Worm (Caenorhabditis elegans) whole organism, mixed stage, embryonic: ENCODE measurements around the gene npr-13.

Source experiments
- M03D4.4 ChIP-seq: sonication (generic microtip); optimal IDR thresholded peaks from 2 replicates; lab custom pipeline; 2017; ENCODE audit warnings: mild to moderate bottlenecking, missing genetic modification characterization, missing compliant biosample characterization
- bed-3 ChIP-seq: fragments of 200-800 bp; sonication (Bioruptor generic); optimal IDR thresholded peaks from 3 replicates; lab custom pipeline; 2018; ENCODE audit warnings: mild to moderate bottlenecking, missing genetic modification characterization, moderate library complexity, missing compliant biosample characterization
- blmp-1 ChIP-seq: fragments of 150-350 bp; optimal IDR thresholded peaks from 2 replicates; lab custom pipeline; 2014; ENCODE audit warnings: missing biosample characterization, missing genetic modification characterization
- ceh-39 ChIP-seq: fragments of 150-350 bp; optimal IDR thresholded peaks from 2 replicates; lab custom pipeline; 2014; ENCODE audit warnings: missing biosample characterization, missing genetic modification characterization
- ceh-43 ChIP-seq: fragments of 200-800 bp; sonication (Bioruptor generic); optimal IDR thresholded peaks from 2 replicates; lab custom pipeline; 2018; ENCODE audit warnings: mild to moderate bottlenecking, missing genetic modification characterization, moderate library complexity, missing compliant biosample characterization
- ceh-83 ChIP-seq: fragments of 200-800 bp; sonication (Bioruptor generic); optimal IDR thresholded peaks from 2 replicates; lab custom pipeline; 2018; ENCODE audit warnings: mild to moderate bottlenecking, missing genetic modification characterization, missing compliant biosample characterization
- ces-1 ChIP-seq: fragments of 150-350 bp; optimal IDR thresholded peaks from 2 replicates; lab custom pipeline; 2014; ENCODE audit warnings: missing biosample characterization, missing genetic modification reagents, missing genetic modification characterization
- cnd-1 ChIP-seq: fragments of 200-800 bp; sonication (Bioruptor generic); optimal IDR thresholded peaks from 2 replicates; lab custom pipeline; 2018; ENCODE audit warnings: mild to moderate bottlenecking, missing genetic modification characterization, missing compliant biosample characterization
- drap-1 ChIP-seq: fragments of 200-800 bp; sonication (Bioruptor generic); optimal IDR thresholded peaks from 3 replicates; lab custom pipeline; 2018; ENCODE audit warnings: mild to moderate bottlenecking, missing genetic modification characterization, missing compliant biosample characterization
- elt-1 ChIP-seq: sonication (generic microtip); optimal IDR thresholded peaks from 2 replicates; lab custom pipeline; 2017; ENCODE audit warnings: missing genetic modification characterization, mild to moderate bottlenecking, missing compliant biosample characterization, antibody characterized with exemption, moderate library complexity, borderline replicate concordance; ENCODE audit not compliant: insufficient read depth
- elt-3 ChIP-seq: fragments of 150-350 bp; optimal IDR thresholded peaks from 2 replicates; lab custom pipeline; 2014; ENCODE audit warnings: missing biosample characterization, missing genetic modification characterization
- flh-1 ChIP-seq: fragments of 200-800 bp; sonication (Bioruptor generic); optimal IDR thresholded peaks from 2 replicates; lab custom pipeline; 2018; ENCODE audit warnings: mild to moderate bottlenecking, missing genetic modification characterization, moderate library complexity, missing compliant biosample characterization
- ham-2 ChIP-seq: fragments of 200-800 bp; sonication (Bioruptor generic); optimal IDR thresholded peaks from 2 replicates; lab custom pipeline; 2018; ENCODE audit warnings: mild to moderate bottlenecking, missing genetic modification characterization, missing compliant biosample characterization
- hlh-1 ChIP-seq: fragments of 150-350 bp; optimal IDR thresholded peaks from 2 replicates; lab custom pipeline; 2014; ENCODE audit warnings: missing biosample characterization, missing genetic modification reagents, missing genetic modification characterization
- lin-13 ChIP-seq: fragments of 150-350 bp; optimal IDR thresholded peaks from 2 replicates; lab custom pipeline; 2014; ENCODE audit warnings: missing biosample characterization, missing genetic modification characterization
- lin-32 ChIP-seq: fragments of 200-800 bp; sonication (Bioruptor generic); optimal IDR thresholded peaks from 2 replicates; lab custom pipeline; 2018; ENCODE audit warnings: mild to moderate bottlenecking, missing genetic modification characterization, missing compliant biosample characterization
- lsy-2 ChIP-seq: fragments of 150-350 bp; optimal IDR thresholded peaks from 2 replicates; lab custom pipeline; 2014; ENCODE audit warnings: missing biosample characterization, missing genetic modification characterization
- mab-5 ChIP-seq: fragments of 150-350 bp; optimal IDR thresholded peaks from 2 replicates; lab custom pipeline; 2014; ENCODE audit warnings: missing biosample characterization, missing genetic modification characterization
- mls-2 ChIP-seq: sonication (generic microtip); optimal IDR thresholded peaks from 2 replicates; lab custom pipeline; 2016; ENCODE audit warnings: mild to moderate bottlenecking, missing genetic modification characterization, moderate library complexity, missing compliant biosample characterization
- nhr-2 ChIP-seq: fragments of 150-350 bp; optimal IDR thresholded peaks from 2 replicates; lab custom pipeline; 2014; ENCODE audit warnings: missing biosample characterization, missing genetic modification characterization
- nhr-237 ChIP-seq: fragments of 150-350 bp; optimal IDR thresholded peaks from 2 replicates; lab custom pipeline; 2014; ENCODE audit warnings: missing biosample characterization, missing genetic modification characterization
- nhr-28 ChIP-seq: fragments of 150-350 bp; optimal IDR thresholded peaks from 2 replicates; lab custom pipeline; 2014; ENCODE audit warnings: missing biosample characterization, missing genetic modification characterization
- nhr-76 ChIP-seq: sonication (generic microtip); optimal IDR thresholded peaks from 2 replicates; lab custom pipeline; 2017; ENCODE audit warnings: missing biosample characterization, missing genetic modification characterization
- pha-4 ChIP-seq: fragments of 150-350 bp; optimal IDR thresholded peaks from 2 replicates; lab custom pipeline; 2018; ENCODE audit warnings: missing biosample characterization, missing genetic modification reagents, missing genetic modification characterization
- sem-2 ChIP-seq: fragments of 200-800 bp; sonication (Bioruptor generic); optimal IDR thresholded peaks from 2 replicates; lab custom pipeline; 2018; ENCODE audit warnings: mild to moderate bottlenecking, missing genetic modification characterization, missing compliant biosample characterization
- snpc-4 ChIP-seq: fragments of 150-350 bp; optimal IDR thresholded peaks from 2 replicates; lab custom pipeline; 2014; ENCODE audit warnings: missing biosample characterization, missing genetic modification characterization
- sptf-1 ChIP-seq: sonication (generic microtip); optimal IDR thresholded peaks from 2 replicates; lab custom pipeline; 2017; ENCODE audit warnings: mild to moderate bottlenecking, missing genetic modification characterization, moderate library complexity, missing compliant biosample characterization
- tbx-8 ChIP-seq: fragments of 200-800 bp; sonication (Bioruptor generic); optimal IDR thresholded peaks from 2 replicates; lab custom pipeline; 2018; ENCODE audit warnings: mild to moderate bottlenecking, missing genetic modification characterization, moderate library complexity, missing compliant biosample characterization
- unc-120 ChIP-seq: sonication (generic microtip); optimal IDR thresholded peaks from 2 replicates; lab custom pipeline; 2017; ENCODE audit warnings: missing genetic modification characterization, missing compliant biosample characterization; ENCODE audit not compliant: poor library complexity, severe bottlenecking
- unc-39 ChIP-seq: fragments of 150-350 bp; optimal IDR thresholded peaks from 2 replicates; lab custom pipeline; 2014; ENCODE audit warnings: missing biosample characterization, missing genetic modification characterization
- unc-62 ChIP-seq: fragments of 150-350 bp; optimal IDR thresholded peaks from 2 replicates; lab custom pipeline; 2014; ENCODE audit warnings: missing biosample characterization, missing genetic modification reagents, missing genetic modification characterization
- zip-8 ChIP-seq: fragments of 150-350 bp; optimal IDR thresholded peaks from 2 replicates; lab custom pipeline; 2014; ENCODE audit warnings: missing biosample characterization, missing genetic modification characterization
- ztf-11 ChIP-seq: fragments of 150-350 bp; optimal IDR thresholded peaks from 2 replicates; lab custom pipeline; 2014; ENCODE audit warnings: missing biosample characterization, missing genetic modification characterization

The npr-13 gene

ce11 chrV:14851972-14852371 is 6.4 kb downstream of the npr-13 start:
- TF ChIP-seq nhr-237 (tag; lab: Kevin White, UChicago) = no peak
- TF ChIP-seq pha-4 (tag; lab: Kevin White, UChicago) = no peak
- TF ChIP-seq ztf-11 (tag; lab: Kevin White, UChicago) = no peak
- no peak for TF ChIP-seq nhr-2 (tag; lab: Kevin White, UChicago)
- TF ChIP-seq flh-1 (GFP tag; lab: Kevin White, UChicago) = no peak
- no peak for TF ChIP-seq nhr-28 (tag; lab: Kevin White, UChicago)
- TF ChIP-seq elt-1 (tag; lab: Kevin White, UChicago) = no peak
- no peak for TF ChIP-seq lsy-2 (tag; lab: Kevin White, UChicago)
- no peak for TF ChIP-seq mls-2

ce11 chrV:14851206-14851605 is 7.2 kb downstream of the npr-13 start:
- TF ChIP-seq ces-1 = peak; percentile 80
- no peak for TF ChIP-seq tbx-8 (GFP tag; lab: Kevin White, UChicago)
- TF ChIP-seq ceh-83 (GFP tag; lab: Kevin White, UChicago) = no peak
- no peak for TF ChIP-seq sptf-1
- TF ChIP-seq mls-2 = peak; percentile 20
- no peak for TF ChIP-seq ztf-11 (tag; lab: Kevin White, UChicago)
- TF ChIP-seq cnd-1 = no peak
- TF ChIP-seq pha-4 (tag; lab: Kevin White, UChicago) = no peak
- no peak for TF ChIP-seq bed-3 (GFP tag; lab: Kevin White, UChicago)
- TF ChIP-seq nhr-237 (tag; lab: Kevin White, UChicago) = no peak
- TF ChIP-seq drap-1 (GFP tag; lab: Kevin White, UChicago) = peak; percentile 4
- no peak for TF ChIP-seq elt-3 (tag; lab: Kevin White, UChicago)

- TF ChIP-seq ceh-39 (tag; lab: Kevin White, UChicago) (no peak), unc-62 (GFP tag; lab: Kevin White, UChicago) (no peak), pha-4 (tag; lab: Kevin White, UChicago) (no peak), lin-13 (no peak), elt-1 (tag; lab: Kevin White, UChicago) (no peak), nhr-2 (tag; lab: Kevin White, UChicago) (no peak)
Measured at ce11 chrV:14850530-14850929, 7.9 kb downstream of the npr-13 start.

- peak; percentile 42 for TF ChIP-seq drap-1 (GFP tag; lab: Kevin White, UChicago)
- no peak for TF ChIP-seq blmp-1 (tag; lab: Kevin White, UChicago)
- TF ChIP-seq ham-2 (GFP tag; lab: Kevin White, UChicago) = peak; percentile 32
Measured at ce11 chrV:14849628-14850027, 8.8 kb downstream of the npr-13 start.

ce11 chrV:14848510-14849206 is 9.7 kb downstream of the npr-13 start:
- no peak for TF ChIP-seq elt-3 (tag; lab: Kevin White, UChicago)
- TF ChIP-seq sem-2 (GFP tag; lab: Kevin White, UChicago) = no peak
- TF ChIP-seq ceh-83 (GFP tag; lab: Kevin White, UChicago) = no peak
- TF ChIP-seq mls-2 = no peak
- TF ChIP-seq M03D4.4 (tag; lab: Kevin White, UChicago) = no peak
- TF ChIP-seq sptf-1 = no peak
- peak; percentile 98 for TF ChIP-seq unc-62 (GFP tag; lab: Kevin White, UChicago)
- no peak for TF ChIP-seq ceh-39 (tag; lab: Kevin White, UChicago)
- TF ChIP-seq lin-13 = no peak
- TF ChIP-seq unc-120 (tag; lab: Kevin White, UChicago) = peak; percentile 4
- TF ChIP-seq hlh-1 = peak; percentile 99
- TF ChIP-seq nhr-2 (tag; lab: Kevin White, UChicago) = peak; percentile 26
- no peak for TF ChIP-seq snpc-4 (tag; lab: Kevin White, UChicago)
- TF ChIP-seq nhr-76 (tag; lab: Kevin White, UChicago) = no peak
- TF ChIP-seq nhr-237 (tag; lab: Kevin White, UChicago) = no peak
- TF ChIP-seq lin-32 (GFP tag; lab: Kevin White, UChicago) = no peak
- no peak for TF ChIP-seq zip-8 (tag; lab: Kevin White, UChicago)
- no peak for TF ChIP-seq ces-1
- TF ChIP-seq cnd-1 = no peak
- TF ChIP-seq ham-2 (GFP tag; lab: Kevin White, UChicago) = no peak
- TF ChIP-seq bed-3 (GFP tag; lab: Kevin White, UChicago) = no peak
- no peak for TF ChIP-seq nhr-28 (tag; lab: Kevin White, UChicago)
- no peak for TF ChIP-seq pha-4 (tag; lab: Kevin White, UChicago)
- no peak for TF ChIP-seq drap-1 (GFP tag; lab: Kevin White, UChicago)
- TF ChIP-seq unc-39 (tag; lab: Kevin White, UChicago) = no peak
- TF ChIP-seq mab-5 = peak; percentile 59
- no peak for TF ChIP-seq blmp-1 (tag; lab: Kevin White, UChicago)
- TF ChIP-seq ceh-43 (GFP tag; lab: Kevin White, UChicago) = no peak
- TF ChIP-seq elt-1 (tag; lab: Kevin White, UChicago) = no peak
- TF ChIP-seq tbx-8 (GFP tag; lab: Kevin White, UChicago) = no peak
